Worm (Caenorhabditis elegans) whole organism, late embryonic: Measurements from ENCODE around the gene maoc-1.
A peak's percentile ranks its signal among the peaks of the same experiment; 100 is the strongest.

ENCODE experiments used
- ama-1 ChIP-seq: fragments of 150-350 bp; optimal IDR thresholded peaks from 2 replicates; lab custom pipeline; 2014
- ceh-24 ChIP-seq: sonication (generic microtip); optimal IDR thresholded peaks from 2 replicates; lab custom pipeline; 2016; ENCODE audit warnings: mild to moderate bottlenecking, missing genetic modification characterization, missing compliant biosample characterization
- dmd-4 ChIP-seq: sonication (generic microtip); optimal IDR thresholded peaks from 2 replicates; lab custom pipeline; 2016; ENCODE audit warnings: borderline replicate concordance, missing genetic modification characterization, missing compliant biosample characterization
- elt-2 ChIP-seq: sonication (generic microtip); optimal IDR thresholded peaks from 2 replicates; lab custom pipeline; 2016; ENCODE audit warnings: missing genetic modification reagents, missing genetic modification characterization, missing compliant biosample characterization
- eyg-1 ChIP-seq: sonication (generic microtip); optimal IDR thresholded peaks from 2 replicates; lab custom pipeline; 2016; ENCODE audit warnings: missing genotype, missing genetic modification characterization, missing compliant biosample characterization
- unc-42 ChIP-seq: sonication (generic microtip); optimal IDR thresholded peaks from 2 replicates; lab custom pipeline; 2016; ENCODE audit warnings: missing genotype, missing genetic modification characterization, missing compliant biosample characterization

DNA sequence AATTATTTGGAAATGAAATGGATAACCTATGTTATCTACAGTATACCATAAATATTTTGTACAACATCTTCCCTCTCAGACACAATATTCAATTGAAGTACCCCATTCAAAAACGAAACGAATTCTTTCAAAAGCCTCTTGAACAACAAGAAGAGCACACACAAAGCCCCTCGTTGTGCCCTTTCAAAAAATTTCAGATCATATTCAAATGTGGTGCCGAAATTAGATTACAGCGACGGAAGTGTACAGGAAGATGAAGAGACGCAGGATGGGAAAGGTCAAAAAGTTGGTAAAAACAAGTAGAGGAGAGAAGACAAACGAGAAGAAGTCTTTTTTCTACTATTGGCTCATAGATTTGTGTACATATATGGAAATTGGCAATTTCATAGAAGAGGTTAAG, 20.0 kb upstream of the maoc-1 start:
- TF ChIP-seq ama-1 (no peak), eyg-1 (tag; lab: Kevin White, UChicago) (no peak), ceh-24 (tag; lab: Kevin White, UChicago) (no peak), unc-42 (tag; lab: Kevin White, UChicago) (peak; percentile 80), dmd-4 (no peak), elt-2 (tag; lab: Kevin White, UChicago) (no peak)
